Worm (Caenorhabditis elegans): Measurements from ENCODE around the gene npr-6.

- TF ChIP-seq hlh-8 (tag; optimal IDR thresholded peaks at IDR 0.05) (no peak), madf-2 (tag; optimal IDR thresholded peaks at IDR 0.05) (no peak), fax-1 (tag; optimal IDR thresholded peaks at IDR 0.05) (no peak), pqm-1 (tag; optimal IDR thresholded peaks at IDR 0.05) (no peak), dve-1 (tag; optimal IDR thresholded peaks at IDR 0.05) (no peak), ztf-16 (tag; optimal IDR thresholded peaks at IDR 0.05) (no peak), ceh-24 (tag; optimal IDR thresholded peaks at IDR 0.05) (no peak), ceh-48 (tag; optimal IDR thresholded peaks at IDR 0.05) (no peak), ama-1 (optimal IDR thresholded peaks at IDR 0.05) (no peak)
These were observed 18.6 kb upstream of the npr-6 start, which contains the start of gene fipr-21 for ce11 chrX:10304178-10304577.

Measured in whole organism, late embryonic.